Fruit fly (Drosophila melanogaster): ENCODE data around the gene CG31937.

CG31937 gene

dm6 chr2L:1720846-1721506, 8.7 kb upstream of the CG31937 start (continued):
- TF ChIP-seq Bteb2 (GFP tag; optimal IDR thresholded peaks at IDR 0.05) (no peak), GATAe (GFP tag; conservative IDR thresholded peaks at IDR 0.05) (peak; percentile 72), Doc2 (GFP tag; IDR thresholded peaks at IDR 0.05) (no peak), ara (GFP tag; IDR thresholded peaks at IDR 0.05) (no peak), grn (GFP tag; optimal IDR thresholded peaks at IDR 0.05) (peak; percentile 12), Lim3 (GFP tag; IDR thresholded peaks at IDR 0.05) (no peak), Bgb (GFP tag; IDR thresholded peaks at IDR 0.05; ENCODE audit: partially characterized antibody) (no peak), cwo (GFP tag; optimal IDR thresholded peaks at IDR 0.05) (peak; percentile 81), CG10209 (GFP tag; optimal IDR thresholded peaks at IDR 0.05) (no peak), CG10543 (GFP tag; optimal IDR thresholded peaks at IDR 0.05) (peak; percentile 34), NFAT (GFP tag; IDR thresholded peaks at IDR 0.05) (peak; percentile 47; the same call in 1 of the 2 replicates), Med (GFP tag) (peak; percentile 69), CG9932 (GFP tag; IDR thresholded peaks at IDR 0.05) (no peak), sd (tag; optimal IDR thresholded peaks at IDR 0.05) (peak; percentile 96), CG12769 (tag; optimal IDR thresholded peaks at IDR 0.05) (peak; percentile 51), CG9727 (GFP tag; optimal IDR thresholded peaks at IDR 0.05) (no peak), chinmo (GFP tag; IDR thresholded peaks at IDR 0.05; ENCODE audit: partially characterized antibody) (0 out of 4 replicates have a peak, but pooled peaks have one; percentile 33), Sox100B (GFP tag; optimal IDR thresholded peaks at IDR 0.05) (no peak), usp (GFP tag; optimal IDR thresholded peaks at IDR 0.05) (no peak), nerfin-2 (GFP tag; IDR thresholded peaks at IDR 0.05; ENCODE audit: partially characterized antibody) (no peak), CG15601 (tag; optimal IDR thresholded peaks at IDR 0.05) (no peak), CG4730 (GFP tag; IDR thresholded peaks at IDR 0.05) (no peak), chm (GFP tag; IDR thresholded peaks at IDR 0.05) (no peak), Pdp1 (GFP tag; optimal IDR thresholded peaks at IDR 0.05) (peak in 1 of 2 experiments; percentile 4), Gug (GFP tag; IDR thresholded peaks at IDR 0.05) (no peak), gsb (GFP tag; IDR thresholded peaks at IDR 0.05) (no peak), CG6654 (GFP tag; optimal IDR thresholded peaks at IDR 0.05) (no peak), sc (optimal IDR thresholded peaks at IDR 0.05) (no peak), sc (GFP tag; optimal IDR thresholded peaks at IDR 0.05) (no peak), CG10366 (GFP tag; IDR thresholded peaks at IDR 0.05) (no peak), Dbx (GFP tag; IDR thresholded peaks at IDR 0.05) (0 out of 3 replicates have a peak, but pooled peaks have one; percentile 10), lab (GFP tag; optimal IDR thresholded peaks at IDR 0.05) (peak; percentile 35), CkIIα-i1 (GFP tag; IDR thresholded peaks at IDR 0.05) (no peak), cg (GFP tag; optimal IDR thresholded peaks at IDR 0.05) (peak; percentile 13), CG7987 (GFP tag; optimal IDR thresholded peaks at IDR 0.05) (peak; percentile 8), CG1233 (GFP tag; optimal IDR thresholded peaks at IDR 0.05) (no peak), mirr (GFP tag; optimal IDR thresholded peaks at IDR 0.05) (peak; percentile 44), sob (GFP tag; IDR thresholded peaks at IDR 0.05) (no peak)

DNA sequence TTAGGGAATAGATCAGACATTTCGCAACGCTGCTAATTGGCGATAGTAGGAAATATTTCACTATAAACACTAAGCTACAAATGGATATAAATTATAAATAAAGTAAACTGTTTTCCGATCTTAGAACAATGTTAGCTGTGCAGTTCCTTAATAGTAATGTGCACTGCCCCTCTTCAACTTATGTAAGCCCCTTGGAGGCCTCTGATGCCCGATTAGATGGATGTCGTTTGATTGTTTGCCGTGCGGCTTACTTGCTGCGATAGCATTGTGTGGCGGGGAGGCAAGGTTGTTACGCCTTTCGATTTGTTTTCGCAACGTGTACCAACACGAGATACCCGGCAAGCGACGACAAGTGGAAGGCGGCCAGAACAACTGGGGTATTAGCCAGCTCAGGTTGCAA, 7.4 kb upstream of the CG31937 start:
- TF ChIP-seq Pdp1 (GFP tag; optimal IDR thresholded peaks at IDR 0.05) (peak in 1 of 2 experiments; percentile 36), stc (GFP tag; IDR thresholded peaks at IDR 0.05) (0 out of 2 replicates have a peak, but pooled peaks have one; percentile 10), zfh2 (GFP tag; optimal IDR thresholded peaks at IDR 0.05) (no peak), Ets65A (GFP tag) (peak; percentile 15), Hr3 (GFP tag; optimal IDR thresholded peaks at IDR 0.05) (no peak), Med (GFP tag) (peak; percentile 7), Sry-δ (GFP tag; optimal IDR thresholded peaks at IDR 0.05) (no peak)

Data from whole organism, embryonic.